Worm (Caenorhabditis elegans) whole organism, mixed stage, embryonic: ENCODE data around the gene ZK550.6.

Source experiments
- M03D4.4 ChIP-seq: sonication (generic microtip); optimal IDR thresholded peaks from 2 replicates; lab custom pipeline; 2017; ENCODE audit warnings: mild to moderate bottlenecking, missing genetic modification characterization, missing compliant biosample characterization
- blmp-1 ChIP-seq: fragments of 150-350 bp; optimal IDR thresholded peaks from 2 replicates; lab custom pipeline; 2014; ENCODE audit warnings: missing biosample characterization, missing genetic modification characterization
- drap-1 ChIP-seq: fragments of 200-800 bp; sonication (Bioruptor generic); optimal IDR thresholded peaks from 3 replicates; lab custom pipeline; 2018; ENCODE audit warnings: mild to moderate bottlenecking, missing genetic modification characterization, missing compliant biosample characterization
- elt-3 ChIP-seq: fragments of 150-350 bp; optimal IDR thresholded peaks from 2 replicates; lab custom pipeline; 2014; ENCODE audit warnings: missing biosample characterization, missing genetic modification characterization
- lin-13 ChIP-seq: fragments of 150-350 bp; optimal IDR thresholded peaks from 2 replicates; lab custom pipeline; 2014; ENCODE audit warnings: missing biosample characterization, missing genetic modification characterization
- lsy-2 ChIP-seq: fragments of 150-350 bp; optimal IDR thresholded peaks from 2 replicates; lab custom pipeline; 2014; ENCODE audit warnings: missing biosample characterization, missing genetic modification characterization
- nhr-12 ChIP-seq: fragments of 150-350 bp; optimal IDR thresholded peaks from 2 replicates; lab custom pipeline; 2014; ENCODE audit warnings: missing biosample characterization, missing genetic modification characterization
- nhr-237 ChIP-seq: fragments of 150-350 bp; optimal IDR thresholded peaks from 2 replicates; lab custom pipeline; 2014; ENCODE audit warnings: missing biosample characterization, missing genetic modification characterization
- sem-2 ChIP-seq: fragments of 200-800 bp; sonication (Bioruptor generic); optimal IDR thresholded peaks from 2 replicates; lab custom pipeline; 2018; ENCODE audit warnings: mild to moderate bottlenecking, missing genetic modification characterization, missing compliant biosample characterization
- snpc-4 ChIP-seq: fragments of 150-350 bp; optimal IDR thresholded peaks from 2 replicates; lab custom pipeline; 2014; ENCODE audit warnings: missing biosample characterization, missing genetic modification characterization
- unc-120 ChIP-seq: sonication (generic microtip); optimal IDR thresholded peaks from 2 replicates; lab custom pipeline; 2017; ENCODE audit warnings: missing genetic modification characterization, missing compliant biosample characterization; ENCODE audit not compliant: poor library complexity, severe bottlenecking
- unc-39 ChIP-seq: fragments of 150-350 bp; optimal IDR thresholded peaks from 2 replicates; lab custom pipeline; 2014; ENCODE audit warnings: missing biosample characterization, missing genetic modification characterization
- unc-62 ChIP-seq: fragments of 150-350 bp; optimal IDR thresholded peaks from 2 replicates; lab custom pipeline; 2014; ENCODE audit warnings: missing biosample characterization, missing genetic modification reagents, missing genetic modification characterization
- ztf-11 ChIP-seq: fragments of 150-350 bp; optimal IDR thresholded peaks from 2 replicates; lab custom pipeline; 2014; ENCODE audit warnings: missing biosample characterization, missing genetic modification characterization

DNA sequence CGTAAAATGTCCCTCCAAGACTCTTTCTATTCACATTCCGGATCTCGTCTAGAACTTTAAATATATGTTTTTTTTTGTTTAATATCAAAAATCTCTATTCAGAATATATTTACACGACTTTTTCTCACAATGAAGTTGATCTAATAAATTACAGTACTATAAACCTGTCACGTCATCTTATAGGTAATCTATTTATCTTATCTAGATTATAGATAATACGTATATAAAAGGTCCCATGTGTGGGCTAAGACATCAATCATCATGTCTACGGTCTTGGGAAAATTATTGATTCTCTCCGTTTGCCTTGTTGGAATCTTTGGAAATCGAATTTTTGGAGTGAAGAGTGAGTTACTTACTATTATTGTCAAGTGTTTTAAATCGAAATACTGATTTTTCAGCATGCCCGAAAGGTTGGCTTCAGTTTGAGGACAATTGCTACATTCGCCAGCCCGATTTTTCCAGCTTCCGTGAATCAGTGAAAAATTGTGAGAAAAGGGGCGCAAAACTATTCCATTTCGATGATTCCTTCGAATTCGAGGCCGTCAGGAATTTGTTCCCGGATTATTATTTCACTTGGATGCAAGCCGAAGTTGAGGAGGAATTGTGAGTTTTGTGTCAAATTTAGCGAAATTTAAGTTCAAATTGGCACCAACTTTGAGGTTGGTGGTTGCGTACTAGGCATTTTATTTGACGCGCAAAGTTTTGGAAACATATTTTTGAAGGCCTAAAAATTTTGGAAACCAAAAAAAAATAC, 14.6 kb upstream of the ZK550.6 start, which contains the start of gene clec-196:
- TF ChIP-seq sem-2 (GFP tag; lab: Kevin White, UChicago) (no peak), unc-120 (tag; lab: Kevin White, UChicago) (no peak), unc-39 (tag; lab: Kevin White, UChicago) (no peak), lin-13 (no peak), ztf-11 (tag; lab: Kevin White, UChicago) (no peak), elt-3 (tag; lab: Kevin White, UChicago) (no peak), unc-62 (GFP tag; lab: Kevin White, UChicago) (peak; percentile 81), nhr-237 (tag; lab: Kevin White, UChicago) (no peak), nhr-12 (no peak), M03D4.4 (tag; lab: Kevin White, UChicago) (no peak), blmp-1 (tag; lab: Kevin White, UChicago) (no peak), drap-1 (GFP tag; lab: Kevin White, UChicago) (no peak), lsy-2 (no peak), snpc-4 (tag; lab: Kevin White, UChicago) (no peak)
